Worm (Caenorhabditis elegans) whole organism, late embryonic: ENCODE measurements around the gene C03B1.17.
A peak's percentile ranks its signal among the peaks of the same experiment; 100 is the strongest.

Experiments
- C38D4.7 ChIP-seq: fragments of 200-800 bp; sonication (Bioruptor generic); optimal IDR thresholded peaks from 2 replicates; lab custom pipeline; 2018; ENCODE audit warnings: mild to moderate bottlenecking, missing genetic modification characterization, moderate library complexity, missing compliant biosample characterization
- Y22D7AL.16 ChIP-seq: sonication (generic microtip); optimal IDR thresholded peaks from 2 replicates; lab custom pipeline; 2016; ENCODE audit warnings: missing genetic modification characterization, missing compliant biosample characterization
- ahr-1 ChIP-seq: sonication (generic microtip); optimal IDR thresholded peaks from 2 replicates; lab custom pipeline; 2016; ENCODE audit warnings: missing genetic modification characterization, missing compliant biosample characterization
- ama-1 ChIP-seq: fragments of 150-350 bp; optimal IDR thresholded peaks from 2 replicates; lab custom pipeline; 2014
- ceh-19 ChIP-seq: fragments of 200-800 bp; sonication (Bioruptor generic); optimal IDR thresholded peaks from 2 replicates; lab custom pipeline; 2018; ENCODE audit warnings: mild to moderate bottlenecking, missing genetic modification characterization, missing compliant biosample characterization
- ceh-2 ChIP-seq: sonication (generic microtip); optimal IDR thresholded peaks from 2 replicates; lab custom pipeline; 2016; ENCODE audit warnings: missing genotype, missing genetic modification characterization, missing compliant biosample characterization
- ceh-22 ChIP-seq: sonication (generic microtip); optimal IDR thresholded peaks from 2 replicates; lab custom pipeline; 2017; ENCODE audit warnings: missing biosample characterization, missing genetic modification characterization
- ceh-24 ChIP-seq: sonication (generic microtip); optimal IDR thresholded peaks from 2 replicates; lab custom pipeline; 2016; ENCODE audit warnings: mild to moderate bottlenecking, missing genetic modification characterization, missing compliant biosample characterization
- ceh-31 ChIP-seq: sonication (generic microtip); optimal IDR thresholded peaks from 2 replicates; lab custom pipeline; 2016; ENCODE audit warnings: missing genetic modification characterization, missing compliant biosample characterization
- ceh-34 ChIP-seq: sonication (generic microtip); optimal IDR thresholded peaks from 2 replicates; lab custom pipeline; 2016; ENCODE audit warnings: mild to moderate bottlenecking, missing genetic modification characterization, missing compliant biosample characterization
- ceh-48 ChIP-seq: sonication (generic microtip); optimal IDR thresholded peaks from 2 replicates; lab custom pipeline; 2016; ENCODE audit warnings: missing genetic modification characterization, inconsistent platforms, missing compliant biosample characterization
- ceh-6 ChIP-seq: fragments of 200-800 bp; sonication (Bioruptor generic); optimal IDR thresholded peaks from 2 replicates; lab custom pipeline; 2018; ENCODE audit warnings: mild to moderate bottlenecking, missing genetic modification characterization, missing compliant biosample characterization
- che-1 ChIP-seq: sonication (generic microtip); optimal IDR thresholded peaks from 2 replicates; lab custom pipeline; 2016; ENCODE audit warnings: mild to moderate bottlenecking, missing genetic modification characterization, missing compliant biosample characterization
- dmd-4 ChIP-seq: sonication (generic microtip); optimal IDR thresholded peaks from 2 replicates; lab custom pipeline; 2016; ENCODE audit warnings: borderline replicate concordance, missing genetic modification characterization, missing compliant biosample characterization
- dve-1 ChIP-seq: sonication (generic microtip); optimal IDR thresholded peaks from 2 replicates; lab custom pipeline; 2017; ENCODE audit warnings: antibody characterized with exemption, mild to moderate bottlenecking, missing genetic modification characterization, missing compliant biosample characterization
- elt-2 ChIP-seq: sonication (generic microtip); optimal IDR thresholded peaks from 2 replicates; lab custom pipeline; 2016; ENCODE audit warnings: missing genetic modification reagents, missing genetic modification characterization, missing compliant biosample characterization
- ets-4 ChIP-seq: sonication (generic microtip); optimal IDR thresholded peaks from 2 replicates; lab custom pipeline; 2016; ENCODE audit warnings: missing genetic modification characterization, missing compliant biosample characterization
- eyg-1 ChIP-seq: sonication (generic microtip); optimal IDR thresholded peaks from 2 replicates; lab custom pipeline; 2016; ENCODE audit warnings: missing genotype, missing genetic modification characterization, missing compliant biosample characterization
- gmeb-2 ChIP-seq: sonication (generic microtip); optimal IDR thresholded peaks from 2 replicates; lab custom pipeline; 2016; ENCODE audit warnings: missing genetic modification characterization, inconsistent platforms, missing compliant biosample characterization
- hlh-8 ChIP-seq: sonication (generic microtip); optimal IDR thresholded peaks from 2 replicates; lab custom pipeline; 2016; ENCODE audit warnings: missing genotype, missing genetic modification characterization, missing compliant biosample characterization
- lim-6 ChIP-seq: sonication (generic microtip); optimal IDR thresholded peaks from 2 replicates; lab custom pipeline; 2016; ENCODE audit warnings: missing genetic modification characterization, missing compliant biosample characterization
- madf-2 ChIP-seq: sonication (generic microtip); optimal IDR thresholded peaks from 2 replicates; lab custom pipeline; 2017; ENCODE audit warnings: missing genetic modification characterization, missing compliant biosample characterization
- mec-3 ChIP-seq: sonication (generic microtip); optimal IDR thresholded peaks from 2 replicates; lab custom pipeline; 2016; ENCODE audit warnings: borderline replicate concordance, missing genetic modification characterization, missing compliant biosample characterization
- nfya-1 ChIP-seq: sonication (generic microtip); optimal IDR thresholded peaks from 2 replicates; lab custom pipeline; 2017; ENCODE audit warnings: missing genetic modification characterization, mild to moderate bottlenecking, missing compliant biosample characterization, antibody characterized with exemption, moderate library complexity
- nhr-11 ChIP-seq: fragments of 150-350 bp; optimal IDR thresholded peaks from 2 replicates; lab custom pipeline; 2014; ENCODE audit warnings: missing biosample characterization, missing genetic modification characterization
- npax-4 ChIP-seq: sonication (generic microtip); optimal IDR thresholded peaks from 2 replicates; lab custom pipeline; 2016; ENCODE audit warnings: missing genetic modification characterization, missing compliant biosample characterization
- odd-2 ChIP-seq: sonication (generic microtip); optimal IDR thresholded peaks from 2 replicates; lab custom pipeline; 2017; ENCODE audit warnings: antibody characterized with exemption, mild to moderate bottlenecking, missing genetic modification characterization, missing compliant biosample characterization
- pat-9 ChIP-seq: fragments of 200-800 bp; sonication (Bioruptor generic); optimal IDR thresholded peaks from 2 replicates; lab custom pipeline; 2018; ENCODE audit warnings: mild to moderate bottlenecking, missing genetic modification characterization, moderate library complexity, missing compliant biosample characterization
- pha-2 ChIP-seq: sonication (generic microtip); optimal IDR thresholded peaks from 2 replicates; lab custom pipeline; 2017; ENCODE audit warnings: mild to moderate bottlenecking, missing genetic modification characterization, missing compliant biosample characterization
- pha-4 ChIP-seq: fragments of 150-350 bp; optimal IDR thresholded peaks from 2 replicates; lab custom pipeline; 2018; ENCODE audit warnings: missing biosample characterization, missing genetic modification reagents, missing genetic modification characterization
- pqm-1 ChIP-seq: sonication (generic microtip); optimal IDR thresholded peaks from 2 replicates; lab custom pipeline; 2016; ENCODE audit warnings: missing genetic modification characterization, missing compliant biosample characterization
- ref-2 ChIP-seq: sonication (generic microtip); optimal IDR thresholded peaks from 2 replicates; lab custom pipeline; 2016; ENCODE audit warnings: missing genetic modification characterization, missing compliant biosample characterization
- rnt-1 ChIP-seq: sonication (generic microtip); optimal IDR thresholded peaks from 2 replicates; lab custom pipeline; 2016; ENCODE audit warnings: missing genetic modification characterization, missing compliant biosample characterization
- sox-4 ChIP-seq: sonication (generic microtip); optimal IDR thresholded peaks from 2 replicates; lab custom pipeline; 2017; ENCODE audit warnings: mild to moderate bottlenecking, missing genetic modification characterization, inconsistent platforms, missing compliant biosample characterization
- syd-9 ChIP-seq: sonication (generic microtip); optimal IDR thresholded peaks from 2 replicates; lab custom pipeline; 2016; ENCODE audit warnings: mild to moderate bottlenecking, missing genetic modification characterization, moderate library complexity, missing compliant biosample characterization
- tbx-7 ChIP-seq: sonication (generic microtip); optimal IDR thresholded peaks from 2 replicates; lab custom pipeline; 2016; ENCODE audit warnings: missing genotype, missing genetic modification characterization, missing compliant biosample characterization
- ttx-3 ChIP-seq: sonication (generic microtip); optimal IDR thresholded peaks from 2 replicates; lab custom pipeline; 2016; ENCODE audit warnings: missing genetic modification reagents, missing genetic modification characterization, missing compliant biosample characterization
- unc-42 ChIP-seq: sonication (generic microtip); optimal IDR thresholded peaks from 2 replicates; lab custom pipeline; 2016; ENCODE audit warnings: missing genotype, missing genetic modification characterization, missing compliant biosample characterization
- zip-5 ChIP-seq: sonication (generic microtip); optimal IDR thresholded peaks from 2 replicates; lab custom pipeline; 2016; ENCODE audit warnings: missing genetic modification characterization, missing compliant biosample characterization
- ztf-16 ChIP-seq: sonication (generic microtip); optimal IDR thresholded peaks from 2 replicates; lab custom pipeline; 2017; ENCODE audit warnings: missing genetic modification characterization, missing compliant biosample characterization

The C03B1.17 gene

ce11 chrX:6334602-6335001 is 38.8 kb upstream of the C03B1.17 start:
- TF ChIP-seq ztf-16 (no peak), ahr-1 (no peak)

ce11 chrX:6337338-6337737 is 36.1 kb upstream of the C03B1.17 start:
- TF ChIP-seq dmd-4 (tag; lab: Kevin White, UChicago): no peak
- TF ChIP-seq gmeb-2 (tag; lab: Kevin White, UChicago): no peak
- no peak for TF ChIP-seq tbx-7 (tag; lab: Kevin White, UChicago)
- TF ChIP-seq dve-1 (tag; lab: Kevin White, UChicago): no peak
- no peak for TF ChIP-seq ceh-31
- no peak for TF ChIP-seq ceh-19
- no peak for TF ChIP-seq odd-2 (tag; lab: Kevin White, UChicago)
- no peak for TF ChIP-seq madf-2 (tag; lab: Kevin White, UChicago)
- TF ChIP-seq eyg-1 (tag; lab: Kevin White, UChicago): no peak
- no peak for TF ChIP-seq ref-2 (tag; lab: Kevin White, UChicago)
- TF ChIP-seq sox-4 (tag; lab: Kevin White, UChicago): no peak
- TF ChIP-seq nhr-11: no peak
- no peak for TF ChIP-seq syd-9 (tag; lab: Kevin White, UChicago)
- no peak for TF ChIP-seq ceh-2 (tag; lab: Kevin White, UChicago)
- TF ChIP-seq zip-5 (tag; lab: Kevin White, UChicago): no peak
- TF ChIP-seq nfya-1 (tag; lab: Kevin White, UChicago): no peak
- no peak for TF ChIP-seq lim-6 (tag; lab: Kevin White, UChicago)
- TF ChIP-seq, all 69 proteins: peak for 0

DNA sequence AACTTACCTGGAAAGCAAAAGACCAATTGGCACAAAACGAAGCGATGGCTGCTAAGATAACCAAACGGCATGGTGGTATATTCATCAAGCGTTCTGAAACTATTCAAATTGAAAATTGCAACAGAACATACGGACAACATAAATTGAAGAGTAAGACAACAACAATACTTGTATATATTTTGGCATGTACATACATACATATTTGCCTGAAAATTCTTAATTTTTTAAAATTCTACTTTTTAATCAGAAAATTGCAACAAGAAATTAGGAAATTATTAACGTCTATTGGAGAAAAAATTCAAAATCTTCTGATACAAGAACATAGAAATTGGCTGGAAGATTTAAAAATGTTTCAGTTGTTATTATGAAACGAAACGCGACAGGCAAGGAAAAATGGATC is 35.5 kb upstream of the C03B1.17 start, which contains the start of gene C03B1.13:
Gene C03B1.13, minus strand, starts transcription at position 101 of the 400 bp plus-strand sequence.
- TF ChIP-seq ets-4 (no peak), npax-4 (tag; lab: Kevin White, UChicago) (no peak), ttx-3 (tag; lab: Kevin White, UChicago) (no peak), odd-2 (tag; lab: Kevin White, UChicago) (no peak), ceh-2 (tag; lab: Kevin White, UChicago) (no peak), che-1 (no peak), madf-2 (tag; lab: Kevin White, UChicago) (no peak), mec-3 (tag; lab: Kevin White, UChicago) (no peak), gmeb-2 (tag; lab: Kevin White, UChicago) (no peak)
- TF ChIP-seq, all 69 proteins: peak for 0

DNA sequence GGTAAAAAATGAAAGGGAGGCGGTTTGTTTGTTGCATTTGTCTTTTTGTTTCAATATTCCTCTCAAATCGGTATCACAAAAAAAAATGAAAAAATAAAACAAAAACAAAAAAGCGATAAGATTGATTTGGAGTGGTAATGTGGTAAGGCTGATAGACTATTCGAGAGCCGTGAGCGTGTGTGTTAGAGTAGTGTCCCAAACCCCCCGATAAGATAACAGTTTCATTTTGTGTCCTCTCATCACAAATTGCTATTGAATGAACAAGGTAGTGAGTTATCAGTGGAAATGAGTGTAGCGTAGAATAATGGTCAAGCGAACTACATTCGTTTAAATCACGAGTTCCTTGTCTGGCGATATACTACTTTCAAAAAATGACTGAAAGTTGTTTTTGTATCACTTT is 35.0 kb upstream of the C03B1.17 start:
- TF ChIP-seq pqm-1 (peak; percentile 40), hlh-8 (tag; lab: Kevin White, UChicago) (no peak), ets-4 (no peak), elt-2 (tag; lab: Kevin White, UChicago) (peak; percentile 92)

- TF ChIP-seq madf-2 (tag; lab: Kevin White, UChicago) (no peak), pha-4 (no peak), pqm-1 (no peak), Y22D7AL.16 (tag; lab: Kevin White, UChicago) (no peak), ceh-34 (no peak), ceh-24 (no peak), unc-42 (tag; lab: Kevin White, UChicago) (no peak), rnt-1 (tag; lab: Kevin White, UChicago) (no peak), ztf-16 (no peak), C38D4.7 (GFP tag; lab: Kevin White, UChicago) (no peak), ahr-1 (no peak), ceh-6 (GFP tag; lab: Kevin White, UChicago) (no peak), dve-1 (tag; lab: Kevin White, UChicago) (no peak), ceh-48 (tag; lab: Kevin White, UChicago) (no peak), ceh-22 (tag; lab: Kevin White, UChicago) (no peak), ama-1 (lab: Kevin White, UChicago) (no peak), npax-4 (tag; lab: Kevin White, UChicago) (no peak), pat-9 (tag; lab: Kevin White, UChicago) (no peak), elt-2 (tag; lab: Kevin White, UChicago) (no peak), pha-2 (tag; lab: Kevin White, UChicago) (no peak)
These were observed 31.9 kb upstream of the C03B1.17 start, which contains the start of gene C03B1.7 for ce11 chrX:6341513-6341912. TSS of gene C03B1.7 (plus strand) at chrX:6341813.
